Fruit fly (Drosophila melanogaster): ENCODE results near the gene ATPsynE.
A peak's percentile ranks its signal among the peaks of the same experiment; 100 is the strongest.

Gene ATPsynE

dm6 chr3R:14283754-14284421, 42.9 kb upstream of the ATPsynE start (continued):
- TF ChIP-seq CG42726 (GFP tag; IDR thresholded peaks at IDR 0.05; ENCODE audit: partially characterized antibody) (no peak), Fer1 (GFP tag; optimal IDR thresholded peaks at IDR 0.05) (peak; percentile 98), CG10462 (GFP tag; optimal IDR thresholded peaks at IDR 0.05) (peak; percentile 97), CG14441 (GFP tag; IDR thresholded peaks at IDR 0.05) (no peak), usp (GFP tag; optimal IDR thresholded peaks at IDR 0.05) (no peak), dimm (GFP tag; IDR thresholded peaks at IDR 0.05) (no peak), CG8765 (GFP tag; IDR thresholded peaks at IDR 0.05) (no peak), dati (GFP tag; IDR thresholded peaks at IDR 0.05) (no peak), CG5953 (GFP tag; IDR thresholded peaks at IDR 0.05) (no peak), NK7.1 (GFP tag; optimal IDR thresholded peaks at IDR 0.05) (peak; percentile 60), mld (GFP tag; IDR thresholded peaks at IDR 0.05; ENCODE audit: partially characterized antibody) (no peak), vvl (GFP tag; IDR thresholded peaks at IDR 0.05) (no peak), gcm (GFP tag; optimal IDR thresholded peaks at IDR 0.05) (peak; percentile 98), CG15601 (tag; optimal IDR thresholded peaks at IDR 0.05) (peak; percentile 98), pfk (GFP tag; optimal IDR thresholded peaks at IDR 0.05) (no peak), hb (GFP tag; IDR thresholded peaks at IDR 0.05; ENCODE audit: partially characterized antibody) (no peak), CG7987 (GFP tag; optimal IDR thresholded peaks at IDR 0.05) (peak; percentile 96), CG12769 (tag; optimal IDR thresholded peaks at IDR 0.05) (peak; percentile 98), Asciz (GFP tag; optimal IDR thresholded peaks at IDR 0.05) (peak; percentile 99), gsb (GFP tag; IDR thresholded peaks at IDR 0.05) (no peak), al (GFP tag; IDR thresholded peaks at IDR 0.05) (no peak), cato (GFP tag; optimal IDR thresholded peaks at IDR 0.05; ENCODE audit: borderline replicate concordance) (peak; percentile 97), CG6683 (GFP tag; optimal IDR thresholded peaks at IDR 0.05) (peak; percentile 96), tgo (GFP tag; IDR thresholded peaks at IDR 0.05) (no peak), unc-4 (GFP tag; IDR thresholded peaks at IDR 0.05; ENCODE audit: partially characterized antibody) (no peak), D (optimal IDR thresholded peaks at IDR 0.05) (peak; percentile 74), D (GFP tag; optimal IDR thresholded peaks at IDR 0.05) (peak; percentile 97), stc (GFP tag; IDR thresholded peaks at IDR 0.05) (no peak), H15 (GFP tag; IDR thresholded peaks at IDR 0.05) (no peak), CG8359 (GFP tag; optimal IDR thresholded peaks at IDR 0.05; ENCODE audit: borderline replicate concordance) (peak; percentile 89), NC2α (GFP tag; optimal IDR thresholded peaks at IDR 0.05) (peak; percentile 90), Dfd (GFP tag; optimal IDR thresholded peaks at IDR 0.05) (peak in 1 of 2 experiments; percentile 89), CG13287 (GFP tag; IDR thresholded peaks at IDR 0.05; ENCODE audit: partially characterized antibody) (no peak), Lhr (GFP tag; optimal IDR thresholded peaks at IDR 0.05) (peak; percentile 94), schlank (tag; optimal IDR thresholded peaks at IDR 0.05) (peak; percentile 96), hkb (optimal IDR thresholded peaks at IDR 0.05) (no peak), hkb (GFP tag; IDR thresholded peaks at IDR 0.05) (no peak), CG1233 (GFP tag; optimal IDR thresholded peaks at IDR 0.05) (peak; percentile 98), Eip74EF (GFP tag; optimal IDR thresholded peaks at IDR 0.05) (peak in 1 of 2 experiments; percentile 99), CG4360 (GFP tag; IDR thresholded peaks at IDR 0.05) (no peak), CG17568 (GFP tag; optimal IDR thresholded peaks at IDR 0.05) (peak; percentile 98), CG4854 (GFP tag; optimal IDR thresholded peaks at IDR 0.05) (peak; percentile 96), CG17912 (GFP tag; optimal IDR thresholded peaks at IDR 0.05) (peak; percentile 93), prd (optimal IDR thresholded peaks at IDR 0.05) (no peak), prd (GFP tag; IDR thresholded peaks at IDR 0.05) (no peak), cwo (GFP tag; optimal IDR thresholded peaks at IDR 0.05) (peak; percentile 98), wor (GFP tag; IDR thresholded peaks at IDR 0.05) (no peak), CG7839 (tag; optimal IDR thresholded peaks at IDR 0.05) (peak; percentile 99), CG3847 (GFP tag; IDR thresholded peaks at IDR 0.05) (no peak), tll (GFP tag; optimal IDR thresholded peaks at IDR 0.05) (peak in 1 of 2 experiments; percentile 23)
